Worm (Caenorhabditis elegans) whole organism, L4/young adult: Measurements from ENCODE around the gene T24B8.4.

Experiments used
- W03F9.2 ChIP-seq: fragments of 150-350 bp; optimal IDR thresholded peaks from 2 replicates; lab custom pipeline; 2014; ENCODE audit warnings: missing biosample characterization, missing genetic modification characterization
- dao-5 ChIP-seq: sonication (generic microtip); optimal IDR thresholded peaks from 2 replicates; lab custom pipeline; 2016; ENCODE audit warnings: missing genotype, missing genetic modification characterization, moderate library complexity, missing compliant biosample characterization
- him-1 ChIP-seq: sonication (generic microtip); optimal IDR thresholded peaks from 2 replicates; lab custom pipeline; 2016; ENCODE audit warnings: missing genotype, missing genetic modification reagents, missing genetic modification characterization, missing compliant biosample characterization

DNA sequence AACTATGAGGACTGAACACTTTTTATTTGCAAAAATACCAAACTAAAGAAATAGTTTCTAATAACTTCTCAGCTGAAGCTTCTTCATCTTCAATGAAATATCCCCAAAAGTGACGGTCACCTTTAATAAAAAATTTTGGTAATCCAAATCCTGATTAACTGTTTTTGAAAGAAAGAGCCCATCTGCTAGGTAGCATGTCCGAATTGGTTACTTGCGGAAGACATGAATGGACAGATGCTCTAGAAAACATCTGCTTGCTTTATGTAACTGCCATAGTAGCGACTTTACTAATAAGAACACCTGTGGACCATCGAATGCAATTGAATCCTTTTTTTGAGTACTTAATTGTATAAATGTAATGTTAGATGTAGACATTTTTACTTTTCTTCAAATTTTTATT is 11.6 kb downstream of the T24B8.4 start:
- TF ChIP-seq him-1 (tag; lab: Kevin White, UChicago) = no peak
- TF ChIP-seq dao-5 (tag; lab: Kevin White, UChicago) = no peak
- TF ChIP-seq W03F9.2 (tag; lab: Kevin White, UChicago) = no peak
